Worm (Caenorhabditis elegans): ENCODE measurements around the gene nkb-3.

The nkb-3 gene

ce11 chrX:13752822-13753581 lies 17.4 kb downstream of the nkb-3 start:
- TF ChIP-seq nfya-1 (tag; optimal IDR thresholded peaks at IDR 0.05; ENCODE audit: insufficient read depth) (peak; percentile 30), pha-4 (tag; optimal IDR thresholded peaks at IDR 0.05) (peak; percentile 26), elt-1 (tag; optimal IDR thresholded peaks at IDR 0.05) (no peak), elt-2 (tag; optimal IDR thresholded peaks at IDR 0.05) (peak; percentile 21)

DNA sequence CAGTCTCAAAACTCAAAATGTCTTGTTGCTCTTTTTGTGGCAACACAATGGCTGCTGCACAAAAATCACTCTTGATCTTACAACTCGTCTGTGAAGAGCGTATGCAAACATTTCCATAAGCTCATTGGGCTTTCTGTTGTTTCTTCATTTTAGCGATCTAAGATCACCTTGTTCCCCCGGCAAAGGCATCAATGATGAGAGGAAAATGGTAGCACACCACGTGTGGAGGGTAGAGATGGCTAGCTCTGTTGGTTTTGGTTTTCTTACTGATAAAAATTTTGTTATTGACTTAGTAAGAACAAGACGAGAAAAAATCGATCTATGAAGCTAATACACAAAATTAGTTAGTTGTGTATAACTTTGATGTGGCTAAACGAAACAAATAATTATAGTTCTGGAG lies 22.4 kb downstream of the nkb-3 start:
- no peak for TF ChIP-seq ztf-11 (tag; optimal IDR thresholded peaks at IDR 0.05)
- peak; percentile 25 for TF ChIP-seq pqm-1 (tag; optimal IDR thresholded peaks at IDR 0.05)
- TF ChIP-seq pha-4 (tag; optimal IDR thresholded peaks at IDR 0.05): peak; percentile 77
- TF ChIP-seq elt-2 (tag; optimal IDR thresholded peaks at IDR 0.05): peak; percentile 8

DNA sequence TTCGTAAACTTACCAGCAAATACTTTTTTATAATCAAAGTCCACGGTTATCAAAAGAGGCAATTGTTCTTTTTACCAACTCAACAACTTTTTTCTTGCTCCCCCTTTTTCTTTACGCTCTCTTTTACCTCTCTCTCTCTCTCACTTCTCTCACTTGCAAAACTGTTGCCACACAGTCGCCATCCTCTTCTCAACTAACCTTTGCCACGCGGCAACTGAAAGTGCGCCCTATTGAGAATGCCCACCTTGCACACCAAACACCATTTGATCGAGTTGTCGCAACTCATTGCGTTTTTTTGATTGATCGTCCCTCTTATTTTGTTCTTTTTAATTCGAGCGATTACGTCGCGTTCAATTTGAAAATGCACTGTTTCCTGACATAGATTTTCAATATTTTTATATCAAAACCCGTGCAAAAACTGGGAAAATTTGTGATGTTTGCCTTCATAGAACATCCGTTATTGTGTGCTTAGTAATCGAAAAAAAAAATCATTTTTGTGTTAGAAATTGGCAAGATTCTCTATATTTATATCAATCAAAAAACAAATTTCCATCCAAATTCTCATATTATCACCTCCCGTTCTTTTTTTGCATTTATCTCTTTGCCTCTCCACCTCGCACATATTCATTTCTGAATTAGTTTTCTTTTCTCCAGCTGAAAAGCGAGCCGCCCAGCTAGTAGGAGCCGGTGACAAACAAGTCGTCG lies 23.5 kb downstream of the nkb-3 start, which contains the start of gene nhr-71:
TSS of gene nhr-71 (plus strand) at position 655 of the 705 bp plus-strand sequence.
- peak; percentile 54 for TF ChIP-seq pha-4 (tag; optimal IDR thresholded peaks at IDR 0.05)
- no peak for TF ChIP-seq daf-12 (tag; optimal IDR thresholded peaks at IDR 0.05)

DNA sequence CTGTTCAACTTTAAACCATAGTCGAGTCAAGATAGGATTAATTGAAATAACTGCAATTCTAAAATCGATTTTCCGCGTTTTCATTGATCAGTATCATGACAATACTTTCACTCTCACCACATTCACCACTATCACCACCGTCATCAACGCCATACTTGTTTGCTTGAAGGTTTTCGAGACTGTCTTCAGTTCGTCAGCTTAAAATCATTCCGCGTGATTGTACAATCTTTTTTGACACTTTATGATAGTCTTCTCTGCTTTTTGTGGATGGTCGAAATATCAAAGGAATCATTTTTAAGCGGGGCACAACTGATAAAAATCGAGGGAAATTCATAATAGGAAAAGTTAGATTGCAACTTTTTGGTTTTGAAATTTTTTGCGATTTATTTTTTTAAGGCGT lies 24.1 kb downstream of the nkb-3 start:
- peak; percentile 73 for TF ChIP-seq pqm-1 (tag; optimal IDR thresholded peaks at IDR 0.05)
- no peak for TF ChIP-seq zag-1 (tag; optimal IDR thresholded peaks at IDR 0.05)
- TF ChIP-seq nhr-11 (tag; optimal IDR thresholded peaks at IDR 0.05): no peak
- TF ChIP-seq elt-2 (tag; optimal IDR thresholded peaks at IDR 0.05): peak; percentile 72
- no peak for TF ChIP-seq fkh-2 (tag; optimal IDR thresholded peaks at IDR 0.05)
- no peak for TF ChIP-seq mdl-1 (tag; optimal IDR thresholded peaks at IDR 0.05)
- no peak for TF ChIP-seq aly-2 (tag; optimal IDR thresholded peaks at IDR 0.05)
- no peak for TF ChIP-seq jun-1 (tag; optimal IDR thresholded peaks at IDR 0.05)
- TF ChIP-seq nhr-237 (tag; optimal IDR thresholded peaks at IDR 0.05): no peak
- TF ChIP-seq nhr-12 (tag; optimal IDR thresholded peaks at IDR 0.05): no peak
- TF ChIP-seq nhr-76 (tag; optimal IDR thresholded peaks at IDR 0.05): no peak
- no peak for TF ChIP-seq ZK546.5 (tag; optimal IDR thresholded peaks at IDR 0.05)

- peak; percentile 52 for TF ChIP-seq nhr-23 (tag; optimal IDR thresholded peaks at IDR 0.05)
- no peak for TF ChIP-seq nhr-67 (tag; optimal IDR thresholded peaks at IDR 0.05)
- TF ChIP-seq ceh-28 (tag; optimal IDR thresholded peaks at IDR 0.05): peak; percentile 5
- TF ChIP-seq elt-1 (tag; optimal IDR thresholded peaks at IDR 0.05): peak; percentile 88
- no peak for TF ChIP-seq pha-4 (tag; optimal IDR thresholded peaks at IDR 0.05)
- TF ChIP-seq fos-1 (tag; optimal IDR thresholded peaks at IDR 0.05): no peak
- TF ChIP-seq ztf-4 (tag; optimal IDR thresholded peaks at IDR 0.05): no peak
- no peak for TF ChIP-seq egl-5 (tag; optimal IDR thresholded peaks at IDR 0.05)
- TF ChIP-seq elt-2 (tag; optimal IDR thresholded peaks at IDR 0.05): no peak
- TF ChIP-seq nhr-43 (tag; optimal IDR thresholded peaks at IDR 0.05; ENCODE audit: poor library complexity, severe bottlenecking): peak; percentile 32
- TF ChIP-seq ZK546.5 (tag; optimal IDR thresholded peaks at IDR 0.05): no peak
- no peak for TF ChIP-seq nhr-237 (tag; optimal IDR thresholded peaks at IDR 0.05)
- TF ChIP-seq ceh-82 (tag; optimal IDR thresholded peaks at IDR 0.05): no peak
- no peak for TF ChIP-seq hmg-11 (tag; optimal IDR thresholded peaks at IDR 0.05)
- TF ChIP-seq mdl-1 (tag; optimal IDR thresholded peaks at IDR 0.05): no peak
- TF ChIP-seq jun-1 (tag; optimal IDR thresholded peaks at IDR 0.05): no peak
- TF ChIP-seq R02D3.7 (tag; optimal IDR thresholded peaks at IDR 0.05): no peak
- TF ChIP-seq nhr-25 (tag; optimal IDR thresholded peaks at IDR 0.05): peak; percentile 22
- no peak for TF ChIP-seq lsy-12 (tag; optimal IDR thresholded peaks at IDR 0.05)
These were observed 24.8 kb downstream of the nkb-3 start for ce11 chrX:13745558-13745957.

ce11 chrX:13744543-13745113 lies 25.7 kb downstream of the nkb-3 start:
- TF ChIP-seq nhr-23 (tag; optimal IDR thresholded peaks at IDR 0.05) (no peak), egl-5 (tag; optimal IDR thresholded peaks at IDR 0.05) (no peak), fos-1 (tag; optimal IDR thresholded peaks at IDR 0.05) (no peak), elt-2 (tag; optimal IDR thresholded peaks at IDR 0.05) (peak; percentile 23), nhr-28 (tag; optimal IDR thresholded peaks at IDR 0.05) (no peak), nhr-76 (tag; optimal IDR thresholded peaks at IDR 0.05) (no peak), ceh-9 (tag; optimal IDR thresholded peaks at IDR 0.05) (no peak), ceh-16 (tag; optimal IDR thresholded peaks at IDR 0.05) (no peak), snpc-4 (tag; optimal IDR thresholded peaks at IDR 0.05) (no peak), unc-62 (GFP tag; optimal IDR thresholded peaks at IDR 0.05) (no peak), ama-1 (optimal IDR thresholded peaks at IDR 0.05) (no peak), sea-2 (GFP tag; optimal IDR thresholded peaks at IDR 0.05) (no peak), nfya-1 (tag; optimal IDR thresholded peaks at IDR 0.05; ENCODE audit: insufficient read depth) (peak; percentile 26), lsy-12 (tag; optimal IDR thresholded peaks at IDR 0.05) (no peak), hmg-11 (tag; optimal IDR thresholded peaks at IDR 0.05) (peak; percentile 53), nhr-67 (tag; optimal IDR thresholded peaks at IDR 0.05) (no peak), mml-1 (tag; optimal IDR thresholded peaks at IDR 0.05) (no peak), daf-12 (tag; optimal IDR thresholded peaks at IDR 0.05) (no peak), egl-27 (tag; optimal IDR thresholded peaks at IDR 0.05) (no peak), mdl-1 (tag; optimal IDR thresholded peaks at IDR 0.05) (no peak), nhr-77 (tag; optimal IDR thresholded peaks at IDR 0.05) (no peak), ceh-82 (tag; optimal IDR thresholded peaks at IDR 0.05) (no peak)
